Fruit fly (Drosophila melanogaster): ENCODE data around the gene Yod1.

Yod1 gene

dm6 chr3L:5102050-5102449, 31.6 kb upstream of the Yod1 start:
- no peak for TF ChIP-seq eg (GFP tag; IDR thresholded peaks at IDR 0.05)
- TF ChIP-seq acj6 (GFP tag; optimal IDR thresholded peaks at IDR 0.05) = no peak
- TF ChIP-seq fd85E (GFP tag; optimal IDR thresholded peaks at IDR 0.05) = no peak
- TF ChIP-seq Eip75B (GFP tag; optimal IDR thresholded peaks at IDR 0.05) = no peak
- TF ChIP-seq Eip93F (GFP tag; optimal IDR thresholded peaks at IDR 0.05) = no peak
- no peak for TF ChIP-seq CG3919 (GFP tag; optimal IDR thresholded peaks at IDR 0.05)
- no peak for TF ChIP-seq CG6808 (GFP tag; optimal IDR thresholded peaks at IDR 0.05)
- no peak for TF ChIP-seq ss (GFP tag; optimal IDR thresholded peaks at IDR 0.05)
- TF ChIP-seq CG15336 (GFP tag; IDR thresholded peaks at IDR 0.05) = no peak
- no peak for TF ChIP-seq Sox14 (GFP tag; optimal IDR thresholded peaks at IDR 0.05)
- TF ChIP-seq Gug (GFP tag; IDR thresholded peaks at IDR 0.05) = no peak
- no peak for TF ChIP-seq Smox (GFP tag; optimal IDR thresholded peaks at IDR 0.05)
- TF ChIP-seq CG4318 (GFP tag; optimal IDR thresholded peaks at IDR 0.05) = no peak
- no peak for TF ChIP-seq CG6854 (GFP tag; optimal IDR thresholded peaks at IDR 0.05)
- no peak for TF ChIP-seq Ets96B (tag; optimal IDR thresholded peaks at IDR 0.05)
- no peak for TF ChIP-seq CG31627 (GFP tag; optimal IDR thresholded peaks at IDR 0.05)

- TF ChIP-seq CG11762 (GFP tag; optimal IDR thresholded peaks at IDR 0.05; ENCODE audit: insufficient read depth) (no peak), Eip75B (GFP tag; optimal IDR thresholded peaks at IDR 0.05) (no peak), CG11294 (GFP tag; IDR thresholded peaks at IDR 0.05) (no peak), CG34406 (GFP tag; optimal IDR thresholded peaks at IDR 0.05) (no peak), Sox14 (GFP tag; optimal IDR thresholded peaks at IDR 0.05) (no peak), Gug (GFP tag; IDR thresholded peaks at IDR 0.05) (no peak), Hr39 (GFP tag; optimal IDR thresholded peaks at IDR 0.05) (no peak), Met (GFP tag; optimal IDR thresholded peaks at IDR 0.05) (no peak), CG31627 (GFP tag; optimal IDR thresholded peaks at IDR 0.05) (no peak), Sox102F (GFP tag; optimal IDR thresholded peaks at IDR 0.05) (no peak), CG6276 (GFP tag; optimal IDR thresholded peaks at IDR 0.05) (no peak), CG9139 (GFP tag; optimal IDR thresholded peaks at IDR 0.05) (no peak), lz (GFP tag; optimal IDR thresholded peaks at IDR 0.05) (no peak), salr (GFP tag; optimal IDR thresholded peaks at IDR 0.05) (no peak), OdsH (GFP tag; optimal IDR thresholded peaks at IDR 0.05) (no peak), CG6854 (GFP tag; optimal IDR thresholded peaks at IDR 0.05) (no peak), topi (GFP tag; optimal IDR thresholded peaks at IDR 0.05) (no peak), Hr4 (GFP tag; optimal IDR thresholded peaks at IDR 0.05) (no peak)
These were observed 8.5 kb upstream of the Yod1 start for dm6 chr3L:5125202-5125601.

dm6 chr3L:5127609-5128008, 6.1 kb upstream of the Yod1 start:
- TF ChIP-seq CG6163 (GFP tag; IDR thresholded peaks at IDR 0.05) (0 out of 3 replicates have a peak, but pooled peaks have one; percentile 14), svp (GFP tag) (peak; percentile 25), Eip78C (GFP tag) (peak; percentile 44), net (GFP tag; optimal IDR thresholded peaks at IDR 0.05) (no peak), CG6808 (GFP tag; optimal IDR thresholded peaks at IDR 0.05) (peak; percentile 25), CG3919 (GFP tag; optimal IDR thresholded peaks at IDR 0.05) (no peak), Eip93F (GFP tag; optimal IDR thresholded peaks at IDR 0.05) (no peak), Smox (GFP tag; optimal IDR thresholded peaks at IDR 0.05) (no peak), ss (GFP tag; optimal IDR thresholded peaks at IDR 0.05) (peak in 1 of 2 experiments; percentile 27), CG34406 (GFP tag; optimal IDR thresholded peaks at IDR 0.05) (no peak)

dm6 chr3L:5128214-5128613, 5.5 kb upstream of the Yod1 start:
- TF ChIP-seq Met (GFP tag; optimal IDR thresholded peaks at IDR 0.05) (peak; percentile 33), CG3919 (GFP tag; optimal IDR thresholded peaks at IDR 0.05) (peak; percentile 56), net (GFP tag; optimal IDR thresholded peaks at IDR 0.05) (peak; percentile 38), CG8632 (GFP tag; optimal IDR thresholded peaks at IDR 0.05) (peak; percentile 60), Sox102F (GFP tag; optimal IDR thresholded peaks at IDR 0.05) (no peak), Hr4 (GFP tag; optimal IDR thresholded peaks at IDR 0.05) (peak; percentile 35), fd59A (GFP tag; optimal IDR thresholded peaks at IDR 0.05) (peak; percentile 40), Eip78C (GFP tag) (peak; percentile 67), pdm3 (GFP tag; optimal IDR thresholded peaks at IDR 0.05) (peak; percentile 23), CG10631 (GFP tag; optimal IDR thresholded peaks at IDR 0.05) (peak; percentile 77), eg (GFP tag; IDR thresholded peaks at IDR 0.05) (peak; percentile 45; the same call in 2 of the 3 replicates), CG11762 (GFP tag; optimal IDR thresholded peaks at IDR 0.05; ENCODE audit: insufficient read depth) (peak; percentile 20), CG6808 (GFP tag; optimal IDR thresholded peaks at IDR 0.05) (peak; percentile 17), CG6854 (GFP tag; optimal IDR thresholded peaks at IDR 0.05) (no peak), CG16779 (tag; optimal IDR thresholded peaks at IDR 0.05) (peak; percentile 2), Gug (GFP tag; IDR thresholded peaks at IDR 0.05) (peak; percentile 26; the same call in 1 of the 2 replicates), dsx (GFP tag; optimal IDR thresholded peaks at IDR 0.05; ENCODE audit: poor library complexity, severe bottlenecking) (peak; percentile 51), CG4318 (GFP tag; optimal IDR thresholded peaks at IDR 0.05) (no peak), CG15336 (GFP tag; IDR thresholded peaks at IDR 0.05) (peak; percentile 57; the same call in 1 of the 2 replicates), CG32006 (GFP tag; optimal IDR thresholded peaks at IDR 0.05) (peak; percentile 83), CG11902 (GFP tag; optimal IDR thresholded peaks at IDR 0.05) (no peak), CG11294 (GFP tag; IDR thresholded peaks at IDR 0.05) (peak; percentile 22; the same call in 1 of the 2 replicates), CG6163 (GFP tag; IDR thresholded peaks at IDR 0.05) (peak; percentile 51; the same call in 1 of the 3 replicates), vri (GFP tag; optimal IDR thresholded peaks at IDR 0.05) (no peak), CG8119 (GFP tag; IDR thresholded peaks at IDR 0.05) (peak; percentile 74)
